Worm (Caenorhabditis elegans) whole organism, L4/young adult: ENCODE measurements around the gene T06C12.12.

Experiments used
- dao-5 ChIP-seq: sonication (generic microtip); optimal IDR thresholded peaks from 2 replicates; lab custom pipeline; 2016; ENCODE audit warnings: missing genotype, missing genetic modification characterization, moderate library complexity, missing compliant biosample characterization
- him-1 ChIP-seq: sonication (generic microtip); optimal IDR thresholded peaks from 2 replicates; lab custom pipeline; 2016; ENCODE audit warnings: missing genotype, missing genetic modification reagents, missing genetic modification characterization, missing compliant biosample characterization

DNA sequence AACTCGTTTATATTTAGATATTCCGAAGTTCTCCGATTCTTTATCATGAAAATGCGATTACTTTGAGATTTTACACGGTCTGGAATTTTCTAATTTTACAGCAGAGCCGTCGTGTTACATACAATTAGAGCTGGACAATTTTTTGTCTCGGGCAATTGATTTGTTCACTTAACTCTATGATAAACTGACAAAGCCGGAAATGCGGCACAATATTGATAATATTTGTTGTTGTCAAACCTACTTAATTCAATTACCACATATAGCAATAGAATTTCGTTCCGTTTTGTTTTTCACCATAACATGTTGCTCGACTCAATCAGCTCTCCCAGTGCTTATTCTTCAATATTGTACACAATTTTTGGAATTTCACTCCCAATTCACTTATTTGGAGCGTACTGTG lies 28.8 kb upstream of the T06C12.12 start, which contains the start of gene srh-299:
- no peak for TF ChIP-seq dao-5
- no peak for TF ChIP-seq him-1 (tag; lab: Kevin White, UChicago)
